Fruit fly (Drosophila melanogaster) whole organism, embryonic: Measurements from ENCODE around the gene barr.

Experiments used
- Antp ChIP-seq: fragments of 200-800 bp; sonication (Bioruptor generic); optimal IDR thresholded peaks from 3 replicates; lab custom pipeline; 2016; ENCODE audit warnings: missing biosample characterization, missing genetic modification characterization
- Atf-2 ChIP-seq: fragments of 200-800 bp; sonication (Bioruptor generic); optimal IDR thresholded peaks from 2 replicates; lab custom pipeline; 2016; ENCODE audit warnings: missing biosample characterization, missing genetic modification characterization
- BtbVII ChIP-seq: fragments of 200-800 bp; sonication (Bioruptor generic); optimal IDR thresholded peaks from 3 replicates; lab custom pipeline; 2017; ENCODE audit warnings: missing biosample characterization, mild to moderate bottlenecking, missing genetic modification characterization
- CG10366 ChIP-seq: fragments of 200-800 bp; sonication (Bioruptor generic); IDR thresholded peaks from 2 replicates; pipeline ENCODE4 v1.3.6; 2022; ENCODE audit warnings: missing biosample characterization, missing genetic modification characterization
- CG10431 ChIP-seq: fragments of 200-800 bp; sonication (Bioruptor generic); optimal IDR thresholded peaks from 3 replicates; lab custom pipeline; 2018; ENCODE audit warnings: missing biosample characterization, mild to moderate bottlenecking, missing genetic modification characterization
- CG11696 ChIP-seq: fragments of 200-800 bp; sonication (Bioruptor generic); IDR thresholded peaks from 2 replicates; pipeline ENCODE4 v1.3.6; 2022; ENCODE audit warnings: missing biosample characterization, missing genetic modification characterization
- CG1233 ChIP-seq: fragments of 200-800 bp; sonication (Bioruptor generic); optimal IDR thresholded peaks from 4 replicates; lab custom pipeline; 2018; ENCODE audit warnings: missing biosample characterization, mild to moderate bottlenecking, missing genetic modification characterization
- CG12659 ChIP-seq: fragments of 200-800 bp; sonication (Bioruptor generic); optimal IDR thresholded peaks from 3 replicates; lab custom pipeline; 2017; ENCODE audit warnings: mild to moderate bottlenecking, missing biosample characterization, missing genetic modification reagents, missing genetic modification characterization
- CG14710 ChIP-seq: fragments of 200-800 bp; sonication (Bioruptor generic); optimal IDR thresholded peaks from 3 replicates; lab custom pipeline; 2019; ENCODE audit warnings: missing biosample characterization, mild to moderate bottlenecking, missing genetic modification characterization, moderate library complexity
- CG15696 ChIP-seq: fragments of 200-800 bp; sonication (Bioruptor generic); optimal IDR thresholded peaks from 2 replicates; lab custom pipeline; 2019; ENCODE audit warnings: missing biosample characterization, mild to moderate bottlenecking, missing genetic modification characterization, moderate library complexity
- CG17359 ChIP-seq: fragments of 200-800 bp; sonication (Bioruptor generic); optimal IDR thresholded peaks from 3 replicates; lab custom pipeline; 2018; ENCODE audit warnings: missing biosample characterization, mild to moderate bottlenecking, missing genetic modification characterization, moderate library complexity
- CG17568 ChIP-seq: fragments of 200-800 bp; sonication (Bioruptor generic); optimal IDR thresholded peaks from 2 replicates; lab custom pipeline; 2018; ENCODE audit warnings: missing biosample characterization, mild to moderate bottlenecking, missing genetic modification characterization, moderate library complexity
- CG17829 ChIP-seq: fragments of 200-800 bp; optimal IDR thresholded peaks from 2 replicates; lab custom pipeline; 2019; ENCODE audit warnings: missing biosample characterization, mild to moderate bottlenecking, missing genetic modification characterization, moderate library complexity
- CG18262 ChIP-seq: fragments of 200-800 bp; optimal IDR thresholded peaks from 3 replicates; lab custom pipeline; 2019; ENCODE audit warnings: missing biosample characterization, mild to moderate bottlenecking, missing genetic modification characterization, moderate library complexity
- CG18764 ChIP-seq: fragments of 200-800 bp; sonication (Bioruptor generic); optimal IDR thresholded peaks from 3 replicates; lab custom pipeline; 2016; ENCODE audit warnings: missing biosample characterization, missing genetic modification characterization
- CG3065 ChIP-seq: fragments of 200-800 bp; sonication (Bioruptor generic); optimal IDR thresholded peaks from 2 replicates; lab custom pipeline; 2016; ENCODE audit warnings: missing biosample characterization, missing genetic modification characterization
- CG34224 ChIP-seq: fragments of 200-800 bp; sonication (Bioruptor generic); IDR thresholded peaks from 3 replicates; pipeline ENCODE4 v1.3.6; 2022; ENCODE audit warnings: missing biosample characterization, missing genetic modification characterization; ENCODE audit not compliant: partially characterized antibody
- CG4282 ChIP-seq: fragments of 200-800 bp; sonication (Bioruptor generic); optimal IDR thresholded peaks from 2 replicates; lab custom pipeline; 2016; ENCODE audit warnings: missing biosample characterization, missing genetic modification characterization
- CG5180 ChIP-seq: fragments of 200-800 bp; sonication (Bioruptor generic); optimal IDR thresholded peaks from 3 replicates; lab custom pipeline; 2017; ENCODE audit warnings: missing biosample characterization, missing genetic modification characterization, mild to moderate bottlenecking, moderate library complexity, missing genetic modification reagents
- CG6791 ChIP-seq: fragments of 200-800 bp; sonication (Bioruptor generic); IDR thresholded peaks from 3 replicates; pipeline ENCODE4 v1.3.6; 2022; ENCODE audit warnings: missing biosample characterization, missing genetic modification characterization; ENCODE audit not compliant: partially characterized antibody
- CG8290 ChIP-seq, 3 experiments: fragments of 200-800 bp; sonication (Bioruptor generic); optimal IDR thresholded peaks; 2 replicates each; lab custom pipeline; 2016 to 2019; ENCODE audit warnings: missing biosample characterization in 3 of 3, missing genetic modification characterization in 3 of 3, mild to moderate bottlenecking in 2 of 3, moderate library complexity in 1 of 3
- CG9437 ChIP-seq: fragments of 200-800 bp; sonication (Bioruptor generic); optimal IDR thresholded peaks from 2 replicates; lab custom pipeline; 2018; ENCODE audit warnings: missing biosample characterization, mild to moderate bottlenecking, missing genetic modification characterization
- Deaf1 ChIP-seq: fragments of 200-800 bp; optimal IDR thresholded peaks from 3 replicates; lab custom pipeline; 2019; ENCODE audit warnings: missing biosample characterization, mild to moderate bottlenecking, missing genetic modification characterization, moderate library complexity
- Doc2 ChIP-seq: fragments of 200-800 bp; sonication (Bioruptor generic); IDR thresholded peaks from 2 replicates; pipeline ENCODE4 v1.3.6; 2022; ENCODE audit warnings: missing biosample characterization, missing genetic modification characterization
- H2.0 ChIP-seq: fragments of 200-800 bp; sonication (Bioruptor generic); IDR thresholded peaks from 2 replicates; pipeline ENCODE4 v1.3.6; 2022; ENCODE audit warnings: missing biosample characterization, missing genetic modification characterization
- HLH3B ChIP-seq: fragments of 200-800 bp; sonication (Bioruptor generic); IDR thresholded peaks from 2 replicates; pipeline ENCODE4 v1.3.6; 2022; ENCODE audit warnings: missing biosample characterization, missing genetic modification characterization
- HLHmδ ChIP-seq: fragments of 200-800 bp; sonication (Bioruptor generic); optimal IDR thresholded peaks from 2 replicates; lab custom pipeline; 2018; ENCODE audit warnings: missing biosample characterization, mild to moderate bottlenecking, missing genetic modification characterization, moderate library complexity
- Mrtf ChIP-seq: fragments of 200-800 bp; sonication (Bioruptor generic); IDR thresholded peaks from 3 replicates; pipeline ENCODE4 v1.3.6; 2022; ENCODE audit warnings: missing biosample characterization, missing genetic modification characterization
- NC2α ChIP-seq: fragments of 200-800 bp; sonication (Bioruptor generic); optimal IDR thresholded peaks from 2 replicates; lab custom pipeline; 2016; ENCODE audit warnings: missing biosample characterization, missing genetic modification characterization
- NC2β ChIP-seq: fragments of 200-800 bp; sonication (Bioruptor generic); optimal IDR thresholded peaks from 2 replicates; lab custom pipeline; 2016; ENCODE audit warnings: missing biosample characterization, missing genetic modification characterization
- Nf-YB ChIP-seq: fragments of 200-800 bp; sonication (Bioruptor generic); optimal IDR thresholded peaks from 3 replicates; lab custom pipeline; 2019; ENCODE audit warnings: missing biosample characterization, mild to moderate bottlenecking, missing genetic modification characterization, moderate library complexity
- Oli ChIP-seq: fragments of 200-800 bp; sonication (Bioruptor generic); optimal IDR thresholded peaks from 2 replicates; lab custom pipeline; 2018; ENCODE audit warnings: missing biosample characterization, mild to moderate bottlenecking, missing genetic modification characterization, moderate library complexity
- ase ChIP-seq: fragments of 200-800 bp; sonication (Bioruptor generic); IDR thresholded peaks from 3 replicates; pipeline ENCODE4 v1.3.6; 2022; ENCODE audit warnings: missing biosample characterization, missing genetic modification characterization
- ato ChIP-seq: fragments of 200-800 bp; sonication (Bioruptor generic); IDR thresholded peaks from 2 replicates; pipeline ENCODE4 v1.3.6; 2022; ENCODE audit warnings: missing biosample characterization, missing genetic modification characterization; ENCODE audit not compliant: partially characterized antibody
- ci ChIP-seq: fragments of 200-800 bp; sonication (Bioruptor generic); IDR thresholded peaks from 3 replicates; pipeline ENCODE4 v1.3.6; 2022; ENCODE audit warnings: missing biosample characterization, missing genetic modification characterization
- fu2 ChIP-seq: fragments of 200-800 bp; sonication (Bioruptor generic); optimal IDR thresholded peaks from 2 replicates; lab custom pipeline; 2016; ENCODE audit warnings: missing biosample characterization, missing genetic modification characterization
- hbn ChIP-seq: fragments of 200-800 bp; sonication (Bioruptor generic); IDR thresholded peaks from 2 replicates; pipeline ENCODE4 v1.3.6; 2022; ENCODE audit warnings: missing biosample characterization, missing genetic modification characterization; ENCODE audit not compliant: partially characterized antibody
- klu ChIP-seq: fragments of 200-800 bp; sonication (Bioruptor generic); IDR thresholded peaks from 2 replicates; pipeline ENCODE4 v1.3.6; 2022; ENCODE audit warnings: missing biosample characterization, missing genetic modification characterization
- nerfin-1 ChIP-seq: fragments of 200-800 bp; sonication (Bioruptor generic); optimal IDR thresholded peaks from 3 replicates; lab custom pipeline; 2019; ENCODE audit warnings: missing biosample characterization, mild to moderate bottlenecking, missing genetic modification characterization, moderate library complexity
- nom ChIP-seq: fragments of 200-800 bp; sonication (Bioruptor generic); optimal IDR thresholded peaks from 2 replicates; lab custom pipeline; 2017; ENCODE audit warnings: missing biosample characterization, missing genetic modification characterization, mild to moderate bottlenecking, moderate library complexity, missing genetic modification reagents
- p53 ChIP-seq: fragments of 200-800 bp; sonication (Bioruptor generic); optimal IDR thresholded peaks from 2 replicates; lab custom pipeline; 2016; ENCODE audit warnings: missing biosample characterization, missing genetic modification characterization
- pzg ChIP-seq: fragments of 200-800 bp; sonication (Bioruptor generic); optimal IDR thresholded peaks from 3 replicates; lab custom pipeline; 2018; ENCODE audit warnings: missing biosample characterization, mild to moderate bottlenecking, missing genetic modification characterization, moderate library complexity
- row ChIP-seq: fragments of 200-800 bp; sonication (Bioruptor generic); IDR thresholded peaks from 3 replicates; pipeline ENCODE4 v1.3.6; 2022; ENCODE audit warnings: missing biosample characterization, missing genetic modification characterization
- schlank ChIP-seq: fragments of 200-800 bp; sonication (Bioruptor generic); optimal IDR thresholded peaks from 2 replicates; lab custom pipeline; 2018; ENCODE audit warnings: missing biosample characterization, mild to moderate bottlenecking, missing genetic modification characterization
- scrt ChIP-seq: fragments of 200-800 bp; sonication (Bioruptor generic); optimal IDR thresholded peaks from 2 replicates; lab custom pipeline; 2018; ENCODE audit warnings: missing biosample characterization, mild to moderate bottlenecking, missing genetic modification characterization, moderate library complexity
- shn ChIP-seq: fragments of 200-800 bp; sonication (Bioruptor generic); optimal IDR thresholded peaks from 3 replicates; lab custom pipeline; 2016; ENCODE audit warnings: missing biosample characterization, missing genetic modification characterization
- trem ChIP-seq: fragments of 200-800 bp; optimal IDR thresholded peaks from 3 replicates; lab custom pipeline; 2019; ENCODE audit warnings: missing biosample characterization, mild to moderate bottlenecking, missing genetic modification characterization, moderate library complexity
- wor ChIP-seq: fragments of 200-800 bp; sonication (Bioruptor generic); IDR thresholded peaks from 2 replicates; pipeline ENCODE4 v1.3.6; 2022; ENCODE audit warnings: missing biosample characterization, missing genetic modification characterization

Gene barr

DNA sequence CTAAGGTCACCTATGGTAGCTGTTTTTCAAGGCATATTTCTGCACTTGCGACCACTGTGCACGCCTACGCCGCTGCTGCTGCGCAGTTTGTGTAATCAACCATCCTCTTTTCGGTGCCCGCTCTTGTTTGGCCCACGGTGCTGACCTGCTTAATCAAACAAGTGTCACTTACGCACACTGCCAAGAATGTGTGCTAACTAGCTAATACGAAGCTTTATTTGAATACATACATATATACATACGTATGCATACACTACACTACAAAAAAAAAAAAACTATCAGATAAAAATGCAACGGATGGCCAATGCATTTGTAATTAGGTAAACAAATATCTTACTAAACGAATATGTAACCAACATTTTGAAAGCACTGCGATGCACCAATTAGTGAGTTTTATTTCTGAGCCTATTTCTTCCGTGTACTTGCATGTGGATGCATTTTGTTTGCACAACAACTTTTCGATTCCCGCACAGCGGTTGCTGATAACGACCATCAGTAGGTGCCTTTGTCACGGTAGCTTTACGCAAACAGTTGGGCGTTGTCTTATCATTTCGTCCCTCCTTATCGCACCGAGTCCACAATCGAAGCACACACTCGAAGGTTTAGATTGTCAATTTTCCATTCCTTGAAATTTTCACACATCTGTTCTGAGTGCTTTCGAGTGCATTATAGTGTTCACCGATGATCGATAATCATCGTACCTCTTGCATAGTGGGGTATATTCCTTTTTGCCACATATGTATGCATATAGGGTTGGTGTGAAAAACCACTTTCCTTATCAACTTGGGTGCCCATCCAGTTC, 25.3 kb upstream of the barr start (continued):
- TF ChIP-seq nerfin-1 (tag; lab: Kevin White, UChicago) (peak; percentile 77), NC2α (GFP tag; lab: Kevin White, UChicago) (peak; percentile 72), Nf-YB (GFP tag; lab: Kevin White, UChicago) (peak; percentile 52), wor (GFP tag; lab: Robert Waterston, UW) (peak; percentile 79), CG15696 (peak; percentile 50), H2.0 (GFP tag; lab: Robert Waterston, UW) (peak; percentile 77), CG10431 (GFP tag; lab: Kevin White, UChicago) (peak; percentile 67), ci (peak; percentile 96), schlank (tag; lab: Kevin White, UChicago) (peak; percentile 56), CG34224 (peak; percentile 16; the same call in 1 of the 3 replicates), Oli (tag; lab: Kevin White, UChicago) (peak; percentile 81), ase (GFP tag; lab: Robert Waterston, UW) (peak; percentile 82), trem (tag; lab: Kevin White, UChicago) (peak; percentile 71), CG18262 (tag; lab: Kevin White, UChicago) (peak; percentile 83), row (GFP tag; lab: Robert Waterston, UW) (peak; percentile 79), Mrtf (GFP tag; lab: Robert Waterston, UW) (peak; percentile 74; the same call in 2 of the 3 replicates), p53 (GFP tag; lab: Kevin White, UChicago) (peak; percentile 69), CG14710 (tag; lab: Kevin White, UChicago) (peak; percentile 73), pzg (no peak), HLHmδ (peak; percentile 79), CG12659 (GFP tag; lab: Kevin White, UChicago) (peak; percentile 77), BtbVII (GFP tag; lab: Kevin White, UChicago) (peak; percentile 83), klu (peak; percentile 42; the same call in 1 of the 2 replicates), CG11696 (GFP tag; lab: Robert Waterston, UW) (peak; percentile 82), fu2 (GFP tag; lab: Kevin White, UChicago) (peak; percentile 63), CG17359 (peak; percentile 93), CG4282 (GFP tag; lab: Kevin White, UChicago) (peak; percentile 65), CG8290 (GFP tag; optimal IDR thresholded peaks at IDR 0.05; lab: Kevin White, UChicago) (peak; percentile 27), CG8290 (tag; optimal IDR thresholded peaks at IDR 0.05; lab: Kevin White, UChicago) (peak; percentile 21 to 63), Deaf1 (tag; lab: Kevin White, UChicago) (peak; percentile 89), CG9437 (GFP tag; lab: Kevin White, UChicago) (peak; percentile 44), Antp (GFP tag; lab: Kevin White, UChicago) (peak; percentile 85), CG3065 (GFP tag; lab: Kevin White, UChicago) (no peak), CG6791 (GFP tag; lab: Robert Waterston, UW) (no peak), nom (peak; percentile 47), shn (peak; percentile 47), CG17568 (GFP tag; lab: Kevin White, UChicago) (peak; percentile 81), CG1233 (GFP tag; lab: Kevin White, UChicago) (peak; percentile 84), Doc2 (GFP tag; lab: Robert Waterston, UW) (peak; percentile 42; the same call in 1 of the 2 replicates), NC2β (GFP tag; lab: Kevin White, UChicago) (peak; percentile 74), CG17829 (tag; lab: Kevin White, UChicago) (peak; percentile 79), HLH3B (GFP tag; lab: Robert Waterston, UW) (peak; percentile 84), hbn (GFP tag; lab: Robert Waterston, UW) (no peak), ato (GFP tag; lab: Robert Waterston, UW) (no peak), Atf-2 (peak; percentile 79), CG5180 (GFP tag; lab: Kevin White, UChicago) (peak; percentile 76), scrt (GFP tag; lab: Kevin White, UChicago) (peak; percentile 84), CG18764 (GFP tag; lab: Kevin White, UChicago) (peak; percentile 76), CG10366 (GFP tag; lab: Robert Waterston, UW) (peak; percentile 90)
